Fruit fly (Drosophila melanogaster): ENCODE results near the gene CG5149.

CG5149 gene

dm6 chr2L:7339392-7340014 is 48.5 kb downstream of the CG5149 start (continued):
- TF ChIP-seq CG10565 (GFP tag; optimal IDR thresholded peaks at IDR 0.05) (no peak), CG8089 (GFP tag; optimal IDR thresholded peaks at IDR 0.05) (peak; percentile 37), CG3163 (GFP tag; optimal IDR thresholded peaks at IDR 0.05) (no peak), chif (GFP tag; optimal IDR thresholded peaks at IDR 0.05) (peak in 1 of 2 experiments; percentile 29), NC2β (GFP tag; optimal IDR thresholded peaks at IDR 0.05) (peak; percentile 20), p53 (GFP tag; optimal IDR thresholded peaks at IDR 0.05) (peak; percentile 28), ab (GFP tag; optimal IDR thresholded peaks at IDR 0.05) (no peak), Sin3A (optimal IDR thresholded peaks at IDR 0.05) (no peak), Pdp1 (GFP tag; optimal IDR thresholded peaks at IDR 0.05) (peak in 1 of 2 experiments; percentile 27), CG1233 (GFP tag; optimal IDR thresholded peaks at IDR 0.05) (peak; percentile 40), Mes4 (GFP tag; optimal IDR thresholded peaks at IDR 0.05) (no peak), Atf-2 (GFP tag; optimal IDR thresholded peaks at IDR 0.05) (peak; percentile 39), Ets97D (GFP tag; optimal IDR thresholded peaks at IDR 0.05) (no peak), CG18262 (tag; optimal IDR thresholded peaks at IDR 0.05) (peak; percentile 33), HmgD (GFP tag; optimal IDR thresholded peaks at IDR 0.05) (no peak), CG3065 (GFP tag; optimal IDR thresholded peaks at IDR 0.05) (no peak), Mad (GFP tag; optimal IDR thresholded peaks at IDR 0.05) (peak; percentile 18), lola (GFP tag; optimal IDR thresholded peaks at IDR 0.05) (no peak), Antp (GFP tag; optimal IDR thresholded peaks at IDR 0.05) (no peak), Fer1 (GFP tag; optimal IDR thresholded peaks at IDR 0.05) (no peak), CG4820 (GFP tag; optimal IDR thresholded peaks at IDR 0.05) (peak; percentile 15), row (GFP tag; IDR thresholded peaks at IDR 0.05) (no peak), Sox100B (GFP tag; optimal IDR thresholded peaks at IDR 0.05) (peak; percentile 33), CG8944 (GFP tag; optimal IDR thresholded peaks at IDR 0.05) (peak; percentile 25), hth (optimal IDR thresholded peaks at IDR 0.05) (no peak), cato (GFP tag; optimal IDR thresholded peaks at IDR 0.05; ENCODE audit: borderline replicate concordance) (no peak), Eip74EF (GFP tag; optimal IDR thresholded peaks at IDR 0.05) (no peak), Oaz (GFP tag; IDR thresholded peaks at IDR 0.05) (no peak), CG10431 (GFP tag; optimal IDR thresholded peaks at IDR 0.05) (peak; percentile 1), Bgb (GFP tag; IDR thresholded peaks at IDR 0.05; ENCODE audit: partially characterized antibody) (no peak), Lhr (GFP tag; optimal IDR thresholded peaks at IDR 0.05) (peak; percentile 30), yki (optimal IDR thresholded peaks at IDR 0.05) (no peak), CG17328 (GFP tag; IDR thresholded peaks at IDR 0.05) (peak; percentile 10; the same call in 1 of the 2 replicates), dysf (GFP tag; IDR thresholded peaks at IDR 0.05) (0 out of 3 replicates have a peak, but pooled peaks have one; percentile 23), Nf-YC (tag; optimal IDR thresholded peaks at IDR 0.05) (no peak), Hand (GFP tag; optimal IDR thresholded peaks at IDR 0.05) (no peak), CG12744 (GFP tag; optimal IDR thresholded peaks at IDR 0.05) (no peak), CG11456 (GFP tag; IDR thresholded peaks at IDR 0.05) (0 out of 3 replicates have a peak, but pooled peaks have one; percentile 38), B-H1 (GFP tag; IDR thresholded peaks at IDR 0.05) (peak; percentile 14; the same call in 1 of the 3 replicates), CG11504 (tag; optimal IDR thresholded peaks at IDR 0.05) (no peak), al (GFP tag; IDR thresholded peaks at IDR 0.05) (0 out of 2 replicates have a peak, but pooled peaks have one; percentile 7), tup (GFP tag; optimal IDR thresholded peaks at IDR 0.05) (peak; percentile 15), dmrt11E (tag; optimal IDR thresholded peaks at IDR 0.05) (peak; percentile 67), org-1 (GFP tag; optimal IDR thresholded peaks at IDR 0.05) (peak; percentile 22), CG18619 (GFP tag; optimal IDR thresholded peaks at IDR 0.05) (peak; percentile 35), mirr (GFP tag; optimal IDR thresholded peaks at IDR 0.05) (peak; percentile 3), CG12391 (tag; optimal IDR thresholded peaks at IDR 0.05) (peak; percentile 15), cg (GFP tag; optimal IDR thresholded peaks at IDR 0.05) (no peak), gcm2 (GFP tag; optimal IDR thresholded peaks at IDR 0.05) (no peak), gsb-n (tag; optimal IDR thresholded peaks at IDR 0.05) (peak; percentile 10)

Data from whole organism, embryonic.